Worm (Caenorhabditis elegans): ENCODE results near the gene srh-104.

- TF ChIP-seq nhr-237 (tag; optimal IDR thresholded peaks at IDR 0.05) (no peak), nhr-11 (tag; optimal IDR thresholded peaks at IDR 0.05) (no peak), lin-1 (GFP tag; IDR thresholded peaks at IDR 0.05) (no peak), dmd-8 (GFP tag; IDR thresholded peaks at IDR 0.05) (no peak), hlh-11 (tag; optimal IDR thresholded peaks at IDR 0.05) (no peak), lsy-2 (tag; optimal IDR thresholded peaks at IDR 0.05) (no peak), aha-1 (tag) (peak; percentile 87), ceh-82 (tag; optimal IDR thresholded peaks at IDR 0.05) (no peak), nhr-41 (GFP tag; IDR thresholded peaks at IDR 0.05) (no peak), F37D6.2 (tag; optimal IDR thresholded peaks at IDR 0.05) (no peak), lin-13 (GFP tag; optimal IDR thresholded peaks at IDR 0.05) (no peak)
These were observed 25.5 kb downstream of the srh-104 start, which contains the start of gene F11A5.15 for ce11 chrV:16218522-16218921.

Measured in whole organism, L4 larva.